Worm (Caenorhabditis elegans) whole organism, L4 larva: ENCODE results near the gene Y38H6C.23.
"Not testable (repeated sequence)": the region's sequence is repeated elsewhere in the genome, so short reads cannot be mapped to it uniquely, and the experiment has no call there.

Source experiments
- F26F4.8 ChIP-seq: fragments of 200-800 bp; sonication (Bioruptor generic); conservative IDR thresholded peaks from 2 replicates; pipeline ENCODE4 v1.3.6; 2022; ENCODE audit warnings: missing genetic modification characterization, missing compliant biosample characterization
- F44E2.7 ChIP-seq: fragments of 200-800 bp; sonication (Bioruptor generic); IDR thresholded peaks from 2 replicates; pipeline ENCODE4 v2.1.2; 2022; ENCODE audit warnings: missing genetic modification characterization, missing compliant biosample characterization
- Y5F2A.4 ChIP-seq: fragments of 200-800 bp; sonication (Bioruptor generic); optimal IDR thresholded peaks from 2 replicates; lab custom pipeline; 2018; ENCODE audit warnings: mild to moderate bottlenecking, missing genetic modification characterization, missing compliant biosample characterization
- aha-1 ChIP-seq: fragments of 150-350 bp; peaks from one replicate; lab custom pipeline; 2014; ENCODE audit warnings: missing biosample characterization, missing genetic modification characterization
- ces-1 ChIP-seq: fragments of 150-350 bp; sonication (generic microtip); optimal IDR thresholded peaks from 4 replicates; lab custom pipeline; 2014; ENCODE audit warnings: missing biosample characterization, missing genetic modification reagents, missing genetic modification characterization
- cey-2 ChIP-seq: sonication (generic microtip); optimal IDR thresholded peaks from 3 replicates; lab custom pipeline; 2017; ENCODE audit warnings: missing genetic modification characterization, mild to moderate bottlenecking, missing compliant biosample characterization, antibody characterized with exemption, borderline replicate concordance; ENCODE audit not compliant: insufficient read depth
- daf-16 ChIP-seq, 3 experiments: sonication (generic microtip); optimal IDR thresholded peaks; 2 replicates each; lab custom pipeline; 2016 to 2017; ENCODE audit warnings: missing genetic modification characterization in 3 of 3, missing genetic modification reagents in 3 of 3, mild to moderate bottlenecking in 2 of 3, missing compliant biosample characterization in 2 of 3, missing biosample characterization in 1 of 3, moderate library complexity in 1 of 3
- dpl-1 ChIP-seq: fragments of 150-350 bp; optimal IDR thresholded peaks from 2 replicates; lab custom pipeline; 2014; ENCODE audit warnings: missing biosample characterization, missing genetic modification reagents, missing genetic modification characterization
- dve-1 ChIP-seq: sonication (generic microtip); optimal IDR thresholded peaks from 2 replicates; lab custom pipeline; 2017; ENCODE audit warnings: antibody characterized with exemption, mild to moderate bottlenecking, missing genetic modification characterization, missing compliant biosample characterization; ENCODE audit not compliant: insufficient read depth
- egl-43 ChIP-seq: fragments of 200-800 bp; sonication (Bioruptor generic); IDR thresholded peaks from 2 replicates; pipeline ENCODE4 v1.3.6; 2022; ENCODE audit warnings: missing genetic modification reagents, missing genetic modification characterization, missing compliant biosample characterization
- fkh-10 ChIP-seq: fragments of 150-350 bp; optimal IDR thresholded peaks from 2 replicates; lab custom pipeline; 2014; ENCODE audit warnings: missing biosample characterization, missing genetic modification reagents, missing genetic modification characterization
- hif-1 ChIP-seq, 2 experiments: sonication (generic microtip); optimal IDR thresholded peaks; 2 replicates each; lab custom pipeline; 2016 to 2017; ENCODE audit warnings: missing compliant biosample characterization in 2 of 2, missing genetic modification characterization in 2 of 2, missing genetic modification reagents in 2 of 2, missing genotype in 2 of 2, mild to moderate bottlenecking in 1 of 2
- hlh-11 ChIP-seq: fragments of 200-800 bp; sonication (Bioruptor generic); optimal IDR thresholded peaks from 2 replicates; lab custom pipeline; 2018; ENCODE audit warnings: mild to moderate bottlenecking, missing genetic modification characterization, missing compliant biosample characterization
- lin-38 ChIP-seq: fragments of 200-800 bp; sonication (Bioruptor generic); IDR thresholded peaks from 2 replicates; pipeline ENCODE4 v1.3.6; 2022; ENCODE audit warnings: missing genetic modification reagents, missing genetic modification characterization, missing compliant biosample characterization
- mdl-1 ChIP-seq, 2 experiments: fragments of 150-350 bp in 1 of 2; sonication (generic microtip) in 1 of 2; optimal IDR thresholded peaks; 2 replicates each; lab custom pipeline; 2014 to 2017; ENCODE audit warnings: missing biosample characterization in 2 of 2, missing genetic modification characterization in 2 of 2
- mep-1 ChIP-seq: fragments of 150-350 bp; sonication (generic microtip); optimal IDR thresholded peaks from 3 replicates; lab custom pipeline; 2014; ENCODE audit warnings: missing biosample characterization, missing genetic modification characterization
- nhr-28 ChIP-seq: fragments of 150-350 bp; optimal IDR thresholded peaks from 2 replicates; lab custom pipeline; 2014; ENCODE audit warnings: missing biosample characterization, missing genetic modification characterization
- nhr-77 ChIP-seq: fragments of 150-350 bp; optimal IDR thresholded peaks from 2 replicates; lab custom pipeline; 2014; ENCODE audit warnings: missing biosample characterization, missing genetic modification characterization
- pha-4 ChIP-seq, 2 experiments: fragments of 150-350 bp in 1 of 2; fragments of 200-800 bp in 1 of 2; sonication (Bioruptor generic) in 1 of 2; IDR thresholded peaks in 1 of 2; optimal IDR thresholded peaks in 1 of 2; 2 replicates each; pipeline versions ENCODE4 v1.3.6 to Lab custom; 2014 to 2022; ENCODE audit warnings: missing genetic modification characterization in 2 of 2, missing genetic modification reagents in 2 of 2, missing biosample characterization in 1 of 2, missing compliant biosample characterization in 1 of 2
- pqm-1 ChIP-seq: sonication (generic microtip); optimal IDR thresholded peaks from 2 replicates; lab custom pipeline; 2017; ENCODE audit warnings: missing biosample characterization, missing genetic modification characterization
- set-16 ChIP-seq: fragments of 200-800 bp; sonication (Bioruptor generic); IDR thresholded peaks from 2 replicates; pipeline ENCODE4 v1.3.6; 2022; ENCODE audit warnings: missing genetic modification reagents, missing genetic modification characterization, missing compliant biosample characterization
- spr-3 ChIP-seq: fragments of 200-800 bp; sonication (Bioruptor generic); optimal IDR thresholded peaks from 2 replicates; lab custom pipeline; 2018; ENCODE audit warnings: mild to moderate bottlenecking, missing genetic modification characterization, missing compliant biosample characterization
- tag-97 ChIP-seq: fragments of 200-800 bp; sonication (Bioruptor generic); IDR thresholded peaks from 2 replicates; pipeline ENCODE4 v1.3.6; 2022; ENCODE audit warnings: missing genetic modification characterization, missing compliant biosample characterization
- unc-39 ChIP-seq: sonication (generic microtip); optimal IDR thresholded peaks from 2 replicates; lab custom pipeline; 2017; ENCODE audit warnings: missing biosample characterization, missing genetic modification characterization
- unc-62 ChIP-seq, 3 experiments: fragments of 150-350 bp in 1 of 3; sonication (generic microtip); optimal IDR thresholded peaks in 2 of 3; peaks in 1 of 3; 1 replicate in 1 of 3; 2 replicates in 2 of 3; lab custom pipeline; 2014 to 2017; ENCODE audit warnings: missing biosample characterization in 3 of 3, missing genetic modification characterization in 3 of 3, missing genetic modification reagents in 3 of 3, missing genotype in 1 of 3
- vab-7 ChIP-seq: fragments of 200-800 bp; sonication (Bioruptor generic); IDR thresholded peaks from 2 replicates; pipeline ENCODE4 v1.3.6; 2022; ENCODE audit warnings: missing genetic modification reagents, missing genetic modification characterization, missing compliant biosample characterization
- zfp-3 ChIP-seq: fragments of 200-800 bp; sonication (Bioruptor generic); conservative IDR thresholded peaks from 2 replicates; pipeline ENCODE4 v1.3.6; 2022; ENCODE audit warnings: missing genetic modification reagents, missing genetic modification characterization, missing compliant biosample characterization
- ztf-11 ChIP-seq: fragments of 150-350 bp; optimal IDR thresholded peaks from 2 replicates; lab custom pipeline; 2014; ENCODE audit warnings: missing biosample characterization, missing genetic modification characterization

Y38H6C.23 gene

ce11 chrV:20525816-20526459 is 30.2 kb downstream of the Y38H6C.23 start, which contains the start of the genes srh-166 and Y38H6C.24 (continued):
- no peak for TF ChIP-seq cey-2 (tag; lab: Kevin White, UChicago)
- TF ChIP-seq unc-39 (tag; lab: Kevin White, UChicago), result no peak
- no peak for TF ChIP-seq unc-62 (GFP tag; optimal IDR thresholded peaks at IDR 0.05 in 1 of 2; lab: Kevin White, UChicago)
- TF ChIP-seq unc-62 (tag; optimal IDR thresholded peaks at IDR 0.05; lab: Kevin White, UChicago), result no peak
- no peak for TF ChIP-seq mep-1 (tag; lab: Kevin White, UChicago)
- no peak for TF ChIP-seq F26F4.8 (GFP tag; lab: Robert Waterston, UW)
- no peak for TF ChIP-seq ztf-11 (tag; lab: Kevin White, UChicago)
- no peak for TF ChIP-seq spr-3 (GFP tag; lab: Kevin White, UChicago)
- TF ChIP-seq nhr-28 (tag; lab: Kevin White, UChicago), result peak; percentile 84

- peak; percentile 26 for TF ChIP-seq fkh-10 (GFP tag; lab: Kevin White, UChicago)
- TF ChIP-seq egl-43 (GFP tag; lab: Robert Waterston, UW), result no peak
- no peak for TF ChIP-seq dve-1 (tag; lab: Kevin White, UChicago)
- no peak for TF ChIP-seq set-16 (GFP tag; lab: Robert Waterston, UW)
- TF ChIP-seq lin-38, result no peak
- no peak for TF ChIP-seq hif-1 (tag; optimal IDR thresholded peaks at IDR 0.05; lab: Kevin White, UChicago)
- TF ChIP-seq daf-16 (GFP tag; optimal IDR thresholded peaks at IDR 0.05; lab: Kevin White, UChicago), result no peak
- TF ChIP-seq daf-16 (tag; optimal IDR thresholded peaks at IDR 0.05; lab: Kevin White, UChicago), result peak; percentile 34
- no peak for TF ChIP-seq mdl-1 (tag; optimal IDR thresholded peaks at IDR 0.05; lab: Kevin White, UChicago)
Measured at ce11 chrV:20522219-20522618, 33.9 kb downstream of the Y38H6C.23 start, which contains the start of the genes Y38H6C.9 and fbxa-150. Y38H6C.9 (minus strand) TSS chrV:20522270. fbxa-150 (plus strand) TSS chrV:20522598.

- TF ChIP-seq aha-1 (tag; lab: Kevin White, UChicago) (no peak), nhr-77 (tag; lab: Kevin White, UChicago) (no peak), F44E2.7 (0 out of 2 replicates have a peak, but pooled peaks have one; percentile 32)
Measured at ce11 chrV:20518927-20519326, 37.2 kb downstream of the Y38H6C.23 start, which contains the start of gene Y38H6C.25. Y38H6C.25 (plus strand) TSS chrV:20519227.

- no peak for TF ChIP-seq zfp-3 (GFP tag; lab: Robert Waterston, UW)
- TF ChIP-seq F44E2.7, result 0 out of 2 replicates have a peak, but pooled peaks have one; percentile 70
- TF ChIP-seq vab-7 (GFP tag; lab: Robert Waterston, UW), result no peak
- TF ChIP-seq dpl-1 (GFP tag; lab: Kevin White, UChicago), result no peak
- TF ChIP-seq dve-1 (tag; lab: Kevin White, UChicago), result no peak
- TF ChIP-seq aha-1 (tag; lab: Kevin White, UChicago), result peak; percentile 96
- TF ChIP-seq, all 104 proteins: peak for 2
Measured at ce11 chrV:20517005-20517404, 39.2 kb downstream of the Y38H6C.23 start.

DNA sequence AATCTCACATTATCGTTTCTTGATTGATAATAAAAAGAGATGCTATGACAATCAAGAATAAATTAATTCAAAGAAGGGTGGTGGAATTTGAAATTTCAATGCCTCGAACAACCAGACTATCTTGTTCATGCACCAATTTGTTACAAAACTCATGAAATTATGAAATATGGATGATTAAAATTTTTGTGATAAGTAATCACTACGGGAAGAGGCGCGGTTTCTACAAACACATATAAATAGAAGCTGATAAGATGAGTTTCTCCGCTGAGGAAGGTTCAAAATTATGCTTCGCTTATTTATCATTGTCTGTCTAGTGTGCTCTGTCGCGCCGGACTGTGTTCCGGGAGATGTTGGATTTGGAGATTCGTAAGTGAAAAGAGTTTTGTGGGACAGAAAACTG is 41.7 kb downstream of the Y38H6C.23 start:
- TF ChIP-seq tag-97 (no peak), hlh-11 (tag; lab: Kevin White, UChicago) (no peak), Y5F2A.4 (GFP tag; lab: Kevin White, UChicago) (no peak), pqm-1 (tag; lab: Kevin White, UChicago) (peak; percentile 48)

DNA sequence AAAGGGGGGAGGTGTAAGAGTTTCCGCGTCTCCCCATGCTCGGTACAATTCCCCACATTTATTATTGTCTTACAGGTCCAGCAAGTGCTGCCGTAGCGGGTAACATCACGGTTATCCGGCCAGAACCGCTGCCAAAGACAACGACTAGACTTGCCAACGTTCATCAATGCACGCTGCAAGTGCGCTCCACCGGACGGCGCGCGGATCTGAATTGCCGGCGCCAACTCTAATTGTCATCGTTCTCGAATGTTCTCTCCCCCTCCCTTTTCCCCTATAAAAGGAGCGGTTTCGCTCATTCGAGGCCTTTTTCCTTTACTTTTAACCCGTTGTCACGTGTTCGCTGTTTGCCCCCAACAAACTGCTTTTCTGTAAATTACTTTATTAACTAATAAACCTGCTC is 42.5 kb downstream of the Y38H6C.23 start, which contains the start of gene Y38H6C.8:
Gene Y38H6C.8 (plus strand): TSS at position 301 of the 400 bp plus-strand sequence.
- TF ChIP-seq daf-16 (GFP tag; optimal IDR thresholded peaks at IDR 0.05; lab: Kevin White, UChicago); daf-16 (tag; optimal IDR thresholded peaks at IDR 0.05; lab: Kevin White, UChicago); pha-4 (GFP tag; IDR thresholded peaks at IDR 0.05; lab: Robert Waterston, UW); pha-4 (tag; optimal IDR thresholded peaks at IDR 0.05; lab: Kevin White, UChicago); ces-1 (GFP tag; lab: Kevin White, UChicago): not testable (repeated sequence)
